ENCODE assay signal across 2 worm cellular contexts in the genomic region with DNA sequence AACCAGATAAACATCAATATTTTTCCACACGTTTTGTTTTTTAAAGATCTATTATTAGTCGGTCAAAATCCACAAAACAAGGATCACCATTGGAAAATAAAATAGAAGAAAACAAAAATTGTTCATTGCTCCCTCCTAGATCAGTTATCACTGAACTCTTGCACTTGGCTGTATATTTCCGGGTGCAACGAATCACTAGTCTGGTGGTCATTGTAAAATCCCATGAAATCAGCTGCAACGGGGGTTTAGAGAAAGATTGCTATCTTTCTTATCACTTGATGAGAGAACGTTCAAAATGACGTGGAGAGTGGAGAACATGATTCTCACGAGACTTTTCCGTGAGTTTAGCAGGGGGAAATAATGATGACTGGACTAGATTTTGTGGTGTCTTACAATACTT.
A peak's percentile ranks its signal among the peaks of the same experiment; 100 is the strongest.
TF ChIP-seq lines count a peak whose summit lies in the region.

No protein-coding gene starts in this region.

TF ChIP-seq in whole organism, L1 larva, 84 proteins besides CTCF, POLR2A, EP300 and RAD21 (continued from another document):
- TF ChIP-seq tbx-2 (tag; optimal IDR thresholded peaks at IDR 0.05; lab: Kevin White, UChicago), result peak; percentile 33
- TF ChIP-seq rnt-1 (tag; optimal IDR thresholded peaks at IDR 0.05; lab: Kevin White, UChicago), result peak; percentile 39
- no peak for TF ChIP-seq nhr-11 (tag; optimal IDR thresholded peaks at IDR 0.05; lab: Kevin White, UChicago)
- no peak for TF ChIP-seq lsy-2 (tag; optimal IDR thresholded peaks at IDR 0.05; lab: Kevin White, UChicago)
- TF ChIP-seq lin-15B (tag; optimal IDR thresholded peaks at IDR 0.05; lab: Kevin White, UChicago), result no peak
- TF ChIP-seq dpl-1 (GFP tag; optimal IDR thresholded peaks at IDR 0.05; lab: Kevin White, UChicago), result no peak
- no peak for TF ChIP-seq pax-3 (tag; optimal IDR thresholded peaks at IDR 0.05; lab: Kevin White, UChicago)
- TF ChIP-seq tlp-1 (tag; optimal IDR thresholded peaks at IDR 0.05; lab: Kevin White, UChicago), result no peak
- peak; percentile 10 for TF ChIP-seq blmp-1 (tag; optimal IDR thresholded peaks at IDR 0.05; lab: Kevin White, UChicago)
- TF ChIP-seq lin-14 (GFP tag; optimal IDR thresholded peaks at IDR 0.05; lab: Kevin White, UChicago), result peak; percentile 40
- TF ChIP-seq ceh-82 (tag; optimal IDR thresholded peaks at IDR 0.05; lab: Kevin White, UChicago), result no peak

TF ChIP-seq in whole organism, L4 larva, 104 proteins besides CTCF, POLR2A, EP300 and RAD21 (continued from another document):
- peak; percentile 7 for TF ChIP-seq nhr-6 (tag; optimal IDR thresholded peaks at IDR 0.05; lab: Kevin White, UChicago)
- peak; percentile 60 for TF ChIP-seq dmd-6 (GFP tag; IDR thresholded peaks at IDR 0.05; lab: Robert Waterston, UW)
- TF ChIP-seq nhr-111 (GFP tag; optimal IDR thresholded peaks at IDR 0.05; lab: Kevin White, UChicago), result no peak
- no peak for TF ChIP-seq aly-2 (tag; optimal IDR thresholded peaks at IDR 0.05; lab: Kevin White, UChicago)
- no peak for TF ChIP-seq madf-9 (GFP tag; conservative IDR thresholded peaks at IDR 0.05; lab: Robert Waterston, UW)
- TF ChIP-seq F49E8.2 (tag; optimal IDR thresholded peaks at IDR 0.05; lab: Kevin White, UChicago; ENCODE audit: borderline replicate concordance), result no peak
- no peak for TF ChIP-seq zfp-2 (tag; optimal IDR thresholded peaks at IDR 0.05; lab: Kevin White, UChicago)
